Worm (Caenorhabditis elegans) whole organism, young adult: ENCODE measurements around the gene fbxa-95.

ENCODE experiments used
- F57A8.1 ChIP-seq: fragments of 200-800 bp; sonication (Bioruptor generic); optimal IDR thresholded peaks from 2 replicates; lab custom pipeline; 2018; ENCODE audit warnings: mild to moderate bottlenecking, missing genetic modification characterization, moderate library complexity, missing compliant biosample characterization
- bed-2 ChIP-seq: fragments of 200-800 bp; sonication (Bioruptor generic); IDR thresholded peaks from 2 replicates; pipeline ENCODE4 v1.3.6; 2022; ENCODE audit warnings: missing genetic modification reagents, missing genetic modification characterization, missing compliant biosample characterization
- ceh-100 ChIP-seq: fragments of 200-800 bp; sonication (Bioruptor generic); IDR thresholded peaks from 2 replicates; pipeline ENCODE4 v1.3.6; 2022; ENCODE audit warnings: missing genetic modification reagents, missing genetic modification characterization, missing compliant biosample characterization
- ceh-40 ChIP-seq: fragments of 200-800 bp; sonication (Bioruptor generic); IDR thresholded peaks from 2 replicates; pipeline ENCODE4 v1.3.6; 2022; ENCODE audit warnings: missing genetic modification characterization, missing compliant biosample characterization
- him-1 ChIP-seq: sonication (generic microtip); optimal IDR thresholded peaks from 2 replicates; lab custom pipeline; 2016; ENCODE audit warnings: missing genotype, missing genetic modification reagents, missing genetic modification characterization, missing compliant biosample characterization
- nfyb-1 ChIP-seq: fragments of 200-800 bp; sonication (Bioruptor generic); IDR thresholded peaks from 2 replicates; pipeline ENCODE4 v1.3.6; 2022; ENCODE audit warnings: missing genetic modification reagents, missing genetic modification characterization, missing compliant biosample characterization
- snpc-1.3 ChIP-seq: sonication (generic microtip); optimal IDR thresholded peaks from 2 replicates; lab custom pipeline; 2017; ENCODE audit warnings: missing genetic modification characterization, mild to moderate bottlenecking, missing compliant biosample characterization, antibody characterized with exemption, moderate library complexity, missing genotype, missing genetic modification reagents; ENCODE audit not compliant: insufficient read depth
- unc-130 ChIP-seq: sonication (generic microtip); optimal IDR thresholded peaks from 2 replicates; lab custom pipeline; 2016; ENCODE audit warnings: missing genetic modification reagents, missing genetic modification characterization, missing compliant biosample characterization
- zfh-2 ChIP-seq: fragments of 200-800 bp; sonication (Bioruptor generic); conservative IDR thresholded peaks from 2 replicates; pipeline ENCODE4 v1.3.6; 2022; ENCODE audit warnings: missing genetic modification reagents, missing genetic modification characterization, missing compliant biosample characterization

ce11 chrV:15621518-15621917, 50.2 kb downstream of the fbxa-95 start, which contains the start of gene C55A1.1:
- TF ChIP-seq zfh-2 (GFP tag; lab: Robert Waterston, UW) (no peak), unc-130 (GFP tag; lab: Kevin White, UChicago) (no peak), ceh-40 (GFP tag; lab: Robert Waterston, UW) (no peak), bed-2 (no peak), him-1 (tag; lab: Kevin White, UChicago) (no peak), F57A8.1 (GFP tag; lab: Kevin White, UChicago) (no peak), nfyb-1 (GFP tag; lab: Robert Waterston, UW) (no peak), ceh-100 (GFP tag; lab: Robert Waterston, UW) (no peak), snpc-1.3 (tag; lab: Kevin White, UChicago) (no peak)
